Worm (Caenorhabditis elegans) whole organism, L4 larva: ENCODE measurements around the gene Y32H12A.6.

Experiments used
- D1046.2 ChIP-seq: fragments of 200-800 bp; sonication (Bioruptor generic); IDR thresholded peaks from 2 replicates; pipeline ENCODE4 v1.3.6; 2022; ENCODE audit warnings: missing genetic modification characterization, missing compliant biosample characterization
- Y48G9A.11 ChIP-seq: fragments of 200-800 bp; sonication (Bioruptor generic); IDR thresholded peaks from 2 replicates; pipeline ENCODE4 v1.3.6; 2022; ENCODE audit warnings: missing genetic modification reagents, missing genetic modification characterization, missing compliant biosample characterization
- aha-1 ChIP-seq: fragments of 150-350 bp; peaks from one replicate; lab custom pipeline; 2014; ENCODE audit warnings: missing biosample characterization, missing genetic modification characterization
- ceh-20 ChIP-seq: fragments of 200-800 bp; sonication (Bioruptor generic); IDR thresholded peaks from 2 replicates; pipeline ENCODE4 v1.3.6; 2022; ENCODE audit warnings: missing genetic modification reagents, missing genetic modification characterization, missing compliant biosample characterization
- ces-1 ChIP-seq: fragments of 150-350 bp; sonication (generic microtip); optimal IDR thresholded peaks from 4 replicates; lab custom pipeline; 2014; ENCODE audit warnings: missing biosample characterization, missing genetic modification reagents, missing genetic modification characterization
- daf-16 ChIP-seq, 3 experiments: sonication (generic microtip); optimal IDR thresholded peaks; 2 replicates each; lab custom pipeline; 2016 to 2017; ENCODE audit warnings: missing genetic modification characterization in 3 of 3, missing genetic modification reagents in 3 of 3, mild to moderate bottlenecking in 2 of 3, missing compliant biosample characterization in 2 of 3, missing biosample characterization in 1 of 3, moderate library complexity in 1 of 3
- daf-8 ChIP-seq: fragments of 200-800 bp; sonication (Bioruptor generic); IDR thresholded peaks from 2 replicates; pipeline ENCODE4 v1.3.6; 2022; ENCODE audit warnings: missing genetic modification characterization, missing compliant biosample characterization
- dmd-6 ChIP-seq: fragments of 200-800 bp; sonication (Bioruptor generic); IDR thresholded peaks from 2 replicates; pipeline ENCODE4 v1.3.6; 2022; ENCODE audit warnings: missing genetic modification reagents, missing genetic modification characterization, missing compliant biosample characterization
- dve-1 ChIP-seq: sonication (generic microtip); optimal IDR thresholded peaks from 2 replicates; lab custom pipeline; 2017; ENCODE audit warnings: antibody characterized with exemption, mild to moderate bottlenecking, missing genetic modification characterization, missing compliant biosample characterization; ENCODE audit not compliant: insufficient read depth
- fkh-10 ChIP-seq: fragments of 150-350 bp; optimal IDR thresholded peaks from 2 replicates; lab custom pipeline; 2014; ENCODE audit warnings: missing biosample characterization, missing genetic modification reagents, missing genetic modification characterization
- gei-8 ChIP-seq: fragments of 200-800 bp; sonication (Bioruptor generic); optimal IDR thresholded peaks from 2 replicates; lab custom pipeline; 2018; ENCODE audit warnings: mild to moderate bottlenecking, missing genetic modification characterization, missing compliant biosample characterization
- hlh-11 ChIP-seq: fragments of 200-800 bp; sonication (Bioruptor generic); optimal IDR thresholded peaks from 2 replicates; lab custom pipeline; 2018; ENCODE audit warnings: mild to moderate bottlenecking, missing genetic modification characterization, missing compliant biosample characterization
- hlh-30 ChIP-seq: sonication (generic microtip); optimal IDR thresholded peaks from 2 replicates; lab custom pipeline; 2017; ENCODE audit warnings: antibody characterized with exemption, mild to moderate bottlenecking, missing genetic modification characterization, missing compliant biosample characterization; ENCODE audit not compliant: insufficient read depth
- lin-1 ChIP-seq: fragments of 200-800 bp; sonication (Bioruptor generic); IDR thresholded peaks from 2 replicates; pipeline ENCODE4 v1.3.6; 2022; ENCODE audit warnings: missing genetic modification reagents, missing genetic modification characterization, missing compliant biosample characterization
- lin-15B ChIP-seq: fragments of 150-350 bp; sonication (generic microtip); optimal IDR thresholded peaks from 3 replicates; lab custom pipeline; 2014; ENCODE audit warnings: missing biosample characterization, missing genetic modification characterization
- lin-38 ChIP-seq: fragments of 200-800 bp; sonication (Bioruptor generic); IDR thresholded peaks from 2 replicates; pipeline ENCODE4 v1.3.6; 2022; ENCODE audit warnings: missing genetic modification reagents, missing genetic modification characterization, missing compliant biosample characterization
- mdl-1 ChIP-seq, 2 experiments: fragments of 150-350 bp in 1 of 2; sonication (generic microtip) in 1 of 2; optimal IDR thresholded peaks; 2 replicates each; lab custom pipeline; 2014 to 2017; ENCODE audit warnings: missing biosample characterization in 2 of 2, missing genetic modification characterization in 2 of 2
- mep-1 ChIP-seq: fragments of 150-350 bp; sonication (generic microtip); optimal IDR thresholded peaks from 3 replicates; lab custom pipeline; 2014; ENCODE audit warnings: missing biosample characterization, missing genetic modification characterization
- mxl-3 ChIP-seq: fragments of 200-800 bp; sonication (Bioruptor generic); optimal IDR thresholded peaks from 2 replicates; lab custom pipeline; 2018; ENCODE audit warnings: mild to moderate bottlenecking, missing genetic modification characterization, missing compliant biosample characterization
- nhr-28 ChIP-seq: fragments of 150-350 bp; optimal IDR thresholded peaks from 2 replicates; lab custom pipeline; 2014; ENCODE audit warnings: missing biosample characterization, missing genetic modification characterization
- pha-4 ChIP-seq, 2 experiments: fragments of 150-350 bp in 1 of 2; fragments of 200-800 bp in 1 of 2; sonication (Bioruptor generic) in 1 of 2; IDR thresholded peaks in 1 of 2; optimal IDR thresholded peaks in 1 of 2; 2 replicates each; pipeline versions ENCODE4 v1.3.6 to Lab custom; 2014 to 2022; ENCODE audit warnings: missing genetic modification characterization in 2 of 2, missing genetic modification reagents in 2 of 2, missing biosample characterization in 1 of 2, missing compliant biosample characterization in 1 of 2
- rbr-2 ChIP-seq: sonication (generic microtip); optimal IDR thresholded peaks from 2 replicates; lab custom pipeline; 2016; ENCODE audit warnings: missing genotype, missing genetic modification characterization, missing compliant biosample characterization
- set-16 ChIP-seq: fragments of 200-800 bp; sonication (Bioruptor generic); IDR thresholded peaks from 2 replicates; pipeline ENCODE4 v1.3.6; 2022; ENCODE audit warnings: missing genetic modification reagents, missing genetic modification characterization, missing compliant biosample characterization
- skn-1 ChIP-seq: fragments of 150-350 bp; optimal IDR thresholded peaks from 2 replicates; lab custom pipeline; 2014; ENCODE audit warnings: missing biosample characterization, missing genetic modification characterization
- tag-97 ChIP-seq: fragments of 200-800 bp; sonication (Bioruptor generic); IDR thresholded peaks from 2 replicates; pipeline ENCODE4 v1.3.6; 2022; ENCODE audit warnings: missing genetic modification characterization, missing compliant biosample characterization
- unc-62 ChIP-seq, 3 experiments: fragments of 150-350 bp in 1 of 3; sonication (generic microtip); optimal IDR thresholded peaks in 2 of 3; peaks in 1 of 3; 1 replicate in 1 of 3; 2 replicates in 2 of 3; lab custom pipeline; 2014 to 2017; ENCODE audit warnings: missing biosample characterization in 3 of 3, missing genetic modification characterization in 3 of 3, missing genetic modification reagents in 3 of 3, missing genotype in 1 of 3
- zip-2 ChIP-seq: fragments of 150-350 bp; optimal IDR thresholded peaks from 2 replicates; lab custom pipeline; 2014; ENCODE audit warnings: missing biosample characterization, missing genetic modification characterization

The Y32H12A.6 gene

DNA sequence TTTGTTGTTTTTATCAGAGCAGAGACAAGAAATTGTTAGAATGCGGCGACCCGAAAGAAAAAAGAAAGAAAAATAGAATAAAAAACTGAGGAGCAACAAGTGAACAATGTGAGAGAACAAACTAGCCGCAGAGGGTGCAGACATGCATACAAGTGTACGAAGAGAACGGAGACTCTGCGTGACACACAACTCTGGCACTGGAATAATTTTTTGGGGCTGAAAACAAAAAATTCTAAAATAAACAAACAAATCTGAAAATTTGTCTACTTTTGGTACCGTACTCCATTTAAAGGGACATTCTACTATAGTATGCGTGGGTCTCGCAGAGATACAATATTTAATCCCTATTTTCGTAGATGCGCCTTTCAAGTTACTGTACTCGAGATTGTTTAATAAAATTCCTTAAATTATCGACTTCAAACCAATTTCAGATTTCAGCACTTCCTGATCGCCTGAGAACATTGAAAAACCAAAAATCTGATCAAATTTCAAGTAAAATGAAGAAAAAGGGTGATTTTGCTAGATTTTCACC lies 6.9 kb downstream of the Y32H12A.6 start (continued):
- no peak for TF ChIP-seq skn-1 (tag; lab: Kevin White, UChicago)
- TF ChIP-seq mxl-3: no peak
- TF ChIP-seq gei-8 (GFP tag; lab: Kevin White, UChicago): no peak
- TF ChIP-seq lin-15B (tag; lab: Kevin White, UChicago): no peak
- peak; percentile 22 for TF ChIP-seq lin-38 (GFP tag; lab: Robert Waterston, UW)
- peak in 1 of 2 experiments; percentile 79 for TF ChIP-seq unc-62 (GFP tag; optimal IDR thresholded peaks at IDR 0.05 in 1 of 2; lab: Kevin White, UChicago)
- no peak for TF ChIP-seq unc-62 (tag; optimal IDR thresholded peaks at IDR 0.05; lab: Kevin White, UChicago)
- no peak for TF ChIP-seq lin-1 (GFP tag; lab: Robert Waterston, UW)
- TF ChIP-seq ceh-20 (GFP tag; lab: Robert Waterston, UW): no peak

DNA sequence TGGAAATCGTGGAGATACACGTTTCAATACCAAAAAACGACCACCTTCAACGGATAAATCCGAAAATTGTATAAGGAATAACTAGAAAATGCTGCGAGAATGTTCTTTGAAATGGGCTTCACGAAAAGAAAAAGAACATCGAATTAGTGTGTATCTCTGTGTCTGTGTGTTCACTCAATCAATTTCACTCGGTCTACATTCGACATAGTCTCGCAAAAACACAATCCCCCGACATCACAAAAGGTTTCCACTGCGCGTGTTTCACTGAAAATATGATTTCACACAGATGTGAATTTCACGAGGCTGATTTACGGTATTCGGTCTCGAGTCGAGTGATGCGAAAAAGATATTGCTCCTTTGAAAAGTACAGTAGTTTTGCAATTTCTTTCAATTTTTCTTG lies 8.3 kb downstream of the Y32H12A.6 start:
- TF ChIP-seq hlh-11 (tag; lab: Kevin White, UChicago): peak; percentile 3
- TF ChIP-seq daf-8 (GFP tag; lab: Robert Waterston, UW): no peak
- peak; percentile 34 for TF ChIP-seq nhr-28 (tag; lab: Kevin White, UChicago)
- TF ChIP-seq hlh-30 (tag; lab: Kevin White, UChicago): peak; percentile 57
- TF ChIP-seq fkh-10 (GFP tag; lab: Kevin White, UChicago): peak; percentile 88

DNA sequence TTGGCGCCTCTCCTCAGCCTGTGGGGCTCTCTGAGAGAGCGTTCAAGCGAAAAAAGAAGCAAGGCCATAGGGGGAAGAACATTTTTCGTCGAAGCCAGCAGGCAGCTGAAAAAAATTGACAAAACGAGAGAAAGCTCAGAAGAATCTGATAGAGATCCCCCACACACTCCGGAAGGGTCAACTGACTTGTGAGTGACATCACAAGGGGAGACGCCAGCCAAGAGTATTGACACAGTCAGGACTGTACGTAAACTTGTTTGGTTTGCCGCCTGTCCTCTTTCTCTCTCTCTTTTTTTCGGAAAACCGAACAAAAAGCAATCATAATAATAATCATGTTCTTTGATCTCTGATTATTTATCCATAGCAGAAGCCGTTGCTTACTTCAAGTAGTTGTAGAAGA lies 9.1 kb downstream of the Y32H12A.6 start:
- no peak for TF ChIP-seq pha-4 (GFP tag; IDR thresholded peaks at IDR 0.05; lab: Robert Waterston, UW)
- TF ChIP-seq pha-4 (tag; optimal IDR thresholded peaks at IDR 0.05; lab: Kevin White, UChicago): peak; percentile 38
- TF ChIP-seq dve-1: peak; percentile 36
- TF ChIP-seq zip-2: no peak
- 0 out of 2 replicates have a peak, but pooled peaks have one; percentile 10 for TF ChIP-seq set-16 (GFP tag; lab: Robert Waterston, UW)
- TF ChIP-seq daf-16 (GFP tag; optimal IDR thresholded peaks at IDR 0.05; lab: Kevin White, UChicago): no peak
- TF ChIP-seq daf-16 (tag; optimal IDR thresholded peaks at IDR 0.05; lab: Kevin White, UChicago): peak; percentile 65
- TF ChIP-seq hlh-30 (tag; lab: Kevin White, UChicago): peak; percentile 84
- TF ChIP-seq mdl-1 (tag; optimal IDR thresholded peaks at IDR 0.05; lab: Kevin White, UChicago): peak in 1 of 2 experiments; percentile 16
- TF ChIP-seq nhr-28 (tag; lab: Kevin White, UChicago): peak; percentile 25
- TF ChIP-seq mxl-3: peak; percentile 24
- no peak for TF ChIP-seq lin-1 (GFP tag; lab: Robert Waterston, UW)
- TF ChIP-seq rbr-2 (tag; lab: Kevin White, UChicago): peak; percentile 13
- peak; percentile 37 for TF ChIP-seq fkh-10 (GFP tag; lab: Kevin White, UChicago)
- peak; percentile 43 for TF ChIP-seq mep-1
- TF ChIP-seq dmd-6 (GFP tag; lab: Robert Waterston, UW): 0 out of 2 replicates have a peak, but pooled peaks have one; percentile 13
- peak; percentile 58 for TF ChIP-seq aha-1
- TF ChIP-seq ces-1 (GFP tag; lab: Kevin White, UChicago): peak; percentile 3
- TF ChIP-seq Y48G9A.11 (GFP tag; lab: Robert Waterston, UW): no peak
- TF ChIP-seq D1046.2 (GFP tag; lab: Robert Waterston, UW): no peak
- peak in 1 of 2 experiments; percentile 52 for TF ChIP-seq unc-62 (GFP tag; optimal IDR thresholded peaks at IDR 0.05 in 1 of 2; lab: Kevin White, UChicago)
- no peak for TF ChIP-seq unc-62 (tag; optimal IDR thresholded peaks at IDR 0.05; lab: Kevin White, UChicago)
- peak; percentile 66 for TF ChIP-seq hlh-11 (tag; lab: Kevin White, UChicago)
- TF ChIP-seq, all 104 proteins: peak for 16

DNA sequence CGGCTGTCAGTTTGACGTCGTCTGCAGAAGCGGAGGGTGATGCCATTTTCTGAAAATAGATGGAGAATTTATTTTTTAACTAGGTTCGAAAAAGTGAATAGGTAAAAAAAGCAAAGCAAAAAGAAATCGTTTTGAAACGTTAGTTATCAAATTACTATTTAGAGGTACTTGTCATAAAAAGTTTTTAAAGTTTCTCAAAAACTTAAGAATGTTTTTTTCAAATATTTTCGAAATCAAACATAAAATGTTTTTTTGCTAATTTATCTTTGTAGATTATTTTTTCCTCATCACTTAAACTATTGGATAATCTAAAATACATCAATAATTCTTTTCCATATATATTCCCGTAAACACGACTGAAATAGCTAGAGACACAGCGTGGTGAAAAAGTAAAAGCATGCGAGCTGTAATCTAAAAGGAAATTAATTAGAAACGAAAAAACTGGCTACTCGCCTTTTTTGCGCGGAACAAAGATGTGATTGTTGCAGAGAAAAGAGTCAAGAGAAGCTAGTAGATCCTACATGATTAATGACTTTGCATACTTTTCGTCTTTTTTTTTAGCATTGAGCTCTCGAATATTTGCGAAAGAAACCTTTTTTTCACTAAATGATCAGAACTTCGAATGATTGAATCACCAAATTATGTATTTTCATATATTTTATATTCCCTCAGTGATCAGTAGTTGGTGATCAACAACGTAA lies 10.6 kb downstream of the Y32H12A.6 start, which contains the start of gene szy-2:
Gene szy-2, minus strand, starts transcription at position 51 of the 701 bp plus-strand sequence.
- TF ChIP-seq unc-62 (GFP tag; optimal IDR thresholded peaks at IDR 0.05 in 1 of 2; lab: Kevin White, UChicago): peak in 1 of 2 experiments; percentile 45
- TF ChIP-seq unc-62 (tag; optimal IDR thresholded peaks at IDR 0.05; lab: Kevin White, UChicago): no peak
- no peak for TF ChIP-seq tag-97
